Fruit fly (Drosophila melanogaster): ENCODE measurements around the gene CG15019.

CG15019 gene

DNA sequence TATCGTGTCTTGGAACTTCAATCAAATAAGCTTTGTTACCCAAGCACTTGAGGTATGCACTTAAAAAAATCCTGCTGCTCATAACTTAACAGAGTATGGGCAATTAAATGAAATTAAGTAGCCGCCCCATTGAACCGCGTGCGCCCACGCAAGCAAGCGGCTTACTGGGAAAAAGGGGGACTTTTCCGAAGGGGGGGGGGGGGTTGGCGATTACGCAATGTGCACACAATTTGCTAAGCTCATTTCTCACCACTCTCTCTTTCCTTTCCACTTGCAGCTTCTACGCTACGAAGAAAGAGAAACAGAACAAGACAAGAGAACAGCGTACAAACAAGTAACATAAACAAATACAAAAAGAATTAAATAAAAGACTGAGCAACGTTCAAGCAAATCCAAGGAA lies 11.7 kb upstream of the CG15019 start:
- TF ChIP-seq Hr83 (GFP tag; optimal IDR thresholded peaks at IDR 0.05; ENCODE audit: poor library complexity, severe bottlenecking), result no peak
- TF ChIP-seq HLH106 (tag; optimal IDR thresholded peaks at IDR 0.05), result no peak
- no peak for TF ChIP-seq Myc (optimal IDR thresholded peaks at IDR 0.05)
- no peak for TF ChIP-seq sv (GFP tag; optimal IDR thresholded peaks at IDR 0.05)
- TF ChIP-seq h (GFP tag; optimal IDR thresholded peaks at IDR 0.05), result no peak
- no peak for TF ChIP-seq br (GFP tag; optimal IDR thresholded peaks at IDR 0.05)
- no peak for TF ChIP-seq sage (GFP tag; optimal IDR thresholded peaks at IDR 0.05)
- TF ChIP-seq foxo (GFP tag; optimal IDR thresholded peaks at IDR 0.05), result no peak
- no peak for TF ChIP-seq ey (GFP tag; optimal IDR thresholded peaks at IDR 0.05)
- no peak for TF ChIP-seq CrebA (GFP tag; optimal IDR thresholded peaks at IDR 0.05; ENCODE audit: borderline replicate concordance)
- no peak for TF ChIP-seq usp (GFP tag; optimal IDR thresholded peaks at IDR 0.05)
- no peak for TF ChIP-seq Jra (GFP tag; optimal IDR thresholded peaks at IDR 0.05)
- no peak for TF ChIP-seq rgr (GFP tag; optimal IDR thresholded peaks at IDR 0.05)
- TF ChIP-seq dsf (GFP tag; optimal IDR thresholded peaks at IDR 0.05; ENCODE audit: borderline replicate concordance), result no peak
- TF ChIP-seq pan (optimal IDR thresholded peaks at IDR 0.05), result no peak
- no peak for TF ChIP-seq Dfd (GFP tag; optimal IDR thresholded peaks at IDR 0.05)
- no peak for TF ChIP-seq woc (GFP tag; optimal IDR thresholded peaks at IDR 0.05)
- no peak for TF ChIP-seq Hnf4 (GFP tag; optimal IDR thresholded peaks at IDR 0.05)

DNA sequence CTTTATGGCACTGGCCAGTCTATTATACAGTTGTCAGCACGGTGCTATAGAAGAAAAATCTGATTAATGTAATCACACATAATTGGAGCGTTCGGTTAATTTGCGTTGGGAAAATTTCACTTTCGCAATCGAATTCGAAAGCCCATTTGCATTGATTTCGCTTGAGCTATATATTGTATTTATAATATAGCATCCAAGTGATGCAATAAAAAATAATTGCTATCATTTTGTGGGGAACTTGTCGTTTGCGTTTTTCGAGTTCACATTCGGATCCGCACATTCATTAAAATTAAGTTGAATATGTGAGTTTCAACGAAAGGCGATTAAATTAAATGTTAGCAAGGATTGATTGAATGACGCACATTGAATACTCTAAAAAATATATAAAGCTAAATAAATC lies 11.2 kb upstream of the CG15019 start:
- TF ChIP-seq Hr78 (GFP tag; optimal IDR thresholded peaks at IDR 0.05), result no peak
- TF ChIP-seq Rel (GFP tag; optimal IDR thresholded peaks at IDR 0.05), result no peak
- peak; percentile 53 for TF ChIP-seq Rel (tag; optimal IDR thresholded peaks at IDR 0.05)

DNA sequence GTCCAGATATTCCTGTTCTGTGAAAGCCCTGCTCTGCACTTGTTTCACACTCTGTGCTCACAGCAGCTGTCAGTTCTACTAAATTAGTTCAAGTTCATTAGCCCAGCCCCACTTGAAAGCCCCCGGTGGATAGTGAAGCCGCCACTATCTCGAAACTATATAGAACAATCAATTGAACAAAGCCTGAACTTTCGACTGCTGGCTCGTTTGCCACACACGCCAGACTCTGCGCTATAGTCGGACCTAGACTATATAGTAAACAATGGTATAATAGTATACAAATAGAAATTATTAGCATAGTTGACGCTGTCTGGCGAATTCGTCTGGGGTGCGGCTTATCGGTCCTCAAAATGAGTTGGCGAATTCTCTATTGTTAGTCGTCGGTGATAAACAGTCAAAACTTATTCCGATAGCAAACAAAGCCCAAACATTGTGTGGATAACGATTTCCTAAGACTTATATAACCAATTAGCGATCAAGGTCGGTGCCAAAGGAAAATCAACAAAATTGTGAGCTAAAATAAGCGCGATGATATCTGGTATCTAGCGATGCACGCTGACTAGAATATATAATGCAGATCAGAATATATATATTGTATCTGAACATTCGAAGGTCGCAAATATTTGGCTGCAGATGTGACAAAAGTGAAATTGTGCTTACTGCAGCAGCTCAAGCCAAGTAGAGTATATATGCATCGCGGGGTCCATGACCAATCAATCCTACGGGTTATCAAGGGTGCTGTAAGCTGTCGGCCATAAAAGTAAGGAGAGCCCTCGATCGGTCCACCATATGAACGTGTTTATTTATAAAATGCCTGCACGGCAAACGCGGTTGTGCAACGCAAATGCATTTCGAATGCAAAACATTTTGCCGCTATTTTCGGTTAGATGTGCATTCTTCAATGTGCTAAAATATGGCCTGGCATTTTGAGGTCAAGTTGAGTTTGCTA lies 9.7 kb upstream of the CG15019 start:
- TF ChIP-seq Rel (GFP tag; optimal IDR thresholded peaks at IDR 0.05), result no peak
- no peak for TF ChIP-seq Rel (tag; optimal IDR thresholded peaks at IDR 0.05)
- no peak for TF ChIP-seq GATAd (GFP tag; optimal IDR thresholded peaks at IDR 0.05)
- TF ChIP-seq dl (GFP tag; optimal IDR thresholded peaks at IDR 0.05; ENCODE audit: insufficient read depth in 1 of 2, partially characterized antibody in 2 of 2), result no peak
- no peak for TF ChIP-seq OdsH (GFP tag; optimal IDR thresholded peaks at IDR 0.05)
- no peak for TF ChIP-seq foxo (GFP tag; optimal IDR thresholded peaks at IDR 0.05)
- no peak for TF ChIP-seq Dfd (GFP tag; optimal IDR thresholded peaks at IDR 0.05)
- TF ChIP-seq Vsx2 (GFP tag; optimal IDR thresholded peaks at IDR 0.05; ENCODE audit: partially characterized antibody), result no peak
- no peak for TF ChIP-seq Dif (GFP tag; optimal IDR thresholded peaks at IDR 0.05; ENCODE audit: partially characterized antibody)
- TF ChIP-seq h (GFP tag; optimal IDR thresholded peaks at IDR 0.05), result no peak
- TF ChIP-seq CG32264 (GFP tag; optimal IDR thresholded peaks at IDR 0.05), result no peak
- TF ChIP-seq fru (GFP tag; optimal IDR thresholded peaks at IDR 0.05), result no peak
- no peak for TF ChIP-seq tai (GFP tag; optimal IDR thresholded peaks at IDR 0.05)
- no peak for TF ChIP-seq sv (GFP tag; optimal IDR thresholded peaks at IDR 0.05)
- no peak for TF ChIP-seq lola (GFP tag; optimal IDR thresholded peaks at IDR 0.05)

DNA sequence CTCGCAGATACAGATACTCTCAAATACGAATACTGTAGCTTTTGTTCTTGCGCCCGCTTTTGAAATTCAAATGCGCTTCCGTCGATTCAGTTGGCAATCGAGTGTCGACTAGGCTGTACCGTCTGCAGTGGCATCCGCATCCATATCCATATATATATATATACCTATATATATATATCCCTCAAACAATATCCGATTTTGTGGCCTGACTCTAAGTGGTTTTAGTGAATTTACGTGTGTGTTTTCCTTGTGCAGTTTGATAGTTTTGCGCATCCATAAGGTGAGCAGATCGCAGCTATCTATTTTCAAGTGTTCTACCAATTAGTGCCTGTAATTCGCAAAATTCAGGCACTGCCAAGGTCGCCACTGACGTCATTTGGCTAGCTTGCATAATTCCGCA lies 8.7 kb upstream of the CG15019 start:
- TF ChIP-seq HLH106 (tag; optimal IDR thresholded peaks at IDR 0.05) (no peak), Myc (optimal IDR thresholded peaks at IDR 0.05) (no peak), Jra (GFP tag; optimal IDR thresholded peaks at IDR 0.05) (no peak), Rel (GFP tag; optimal IDR thresholded peaks at IDR 0.05) (peak; percentile 34), Rel (tag; optimal IDR thresholded peaks at IDR 0.05) (no peak), brk (GFP tag; optimal IDR thresholded peaks at IDR 0.05) (no peak), foxo (GFP tag; optimal IDR thresholded peaks at IDR 0.05) (no peak), Sp1 (GFP tag; optimal IDR thresholded peaks at IDR 0.05) (peak; percentile 6), Vsx2 (GFP tag; optimal IDR thresholded peaks at IDR 0.05; ENCODE audit: partially characterized antibody) (peak; percentile 5), dl (GFP tag; optimal IDR thresholded peaks at IDR 0.05; ENCODE audit: insufficient read depth in 1 of 2, partially characterized antibody in 2 of 2) (no peak), OdsH (GFP tag; optimal IDR thresholded peaks at IDR 0.05) (peak; percentile 13), Dif (GFP tag; optimal IDR thresholded peaks at IDR 0.05; ENCODE audit: partially characterized antibody) (peak; percentile 50)

Measured in whole organism, wandering third instar larva.